Worm (Caenorhabditis elegans) whole organism, early embryonic: ENCODE results near the gene fezf-1.

ENCODE experiments used
- B0310.2 ChIP-seq: sonication (generic microtip); optimal IDR thresholded peaks from 2 replicates; lab custom pipeline; 2016; ENCODE audit warnings: mild to moderate bottlenecking, missing genetic modification characterization, missing compliant biosample characterization
- F13C5.2 ChIP-seq: sonication (generic microtip); optimal IDR thresholded peaks from 2 replicates; lab custom pipeline; 2017; ENCODE audit warnings: mild to moderate bottlenecking, missing genetic modification characterization, inconsistent platforms, missing compliant biosample characterization
- aly-1 ChIP-seq: sonication (generic microtip); optimal IDR thresholded peaks from 2 replicates; lab custom pipeline; 2016; ENCODE audit warnings: missing genetic modification characterization, missing compliant biosample characterization
- ama-1 ChIP-seq: fragments of 150-350 bp; optimal IDR thresholded peaks from 2 replicates; lab custom pipeline; 2014
- ceh-13 ChIP-seq: fragments of 200-800 bp; sonication (Bioruptor generic); optimal IDR thresholded peaks from 2 replicates; lab custom pipeline; 2018; ENCODE audit warnings: mild to moderate bottlenecking, missing genetic modification characterization, missing compliant biosample characterization
- ceh-36 ChIP-seq: sonication (generic microtip); optimal IDR thresholded peaks from 2 replicates; lab custom pipeline; 2016; ENCODE audit warnings: missing genetic modification characterization, inconsistent platforms, missing compliant biosample characterization
- ets-7 ChIP-seq: sonication (generic microtip); optimal IDR thresholded peaks from 2 replicates; lab custom pipeline; 2016; ENCODE audit warnings: missing genotype, missing genetic modification characterization, missing compliant biosample characterization
- flt-1 ChIP-seq: fragments of 200-800 bp; sonication (Bioruptor generic); IDR thresholded peaks from 2 replicates; pipeline ENCODE4 v1.3.6; 2022; ENCODE audit warnings: missing genetic modification characterization, missing compliant biosample characterization
- hmbx-1 ChIP-seq: sonication (generic microtip); optimal IDR thresholded peaks from 2 replicates; lab custom pipeline; 2016; ENCODE audit warnings: mild to moderate bottlenecking, missing genetic modification characterization, missing compliant biosample characterization
- hmg-4 ChIP-seq: fragments of 200-800 bp; sonication (Bioruptor generic); optimal IDR thresholded peaks from 2 replicates; lab custom pipeline; 2018; ENCODE audit warnings: mild to moderate bottlenecking, missing genetic modification characterization, missing compliant biosample characterization
- hnd-1 ChIP-seq: sonication (generic microtip); optimal IDR thresholded peaks from 2 replicates; lab custom pipeline; 2016; ENCODE audit warnings: missing genetic modification characterization, missing compliant biosample characterization
- pes-1 ChIP-seq: fragments of 200-800 bp; sonication (Bioruptor generic); IDR thresholded peaks from 2 replicates; pipeline ENCODE4 v1.3.6; 2022; ENCODE audit warnings: missing genetic modification reagents, missing genetic modification characterization, missing compliant biosample characterization
- scrt-1 ChIP-seq: fragments of 200-800 bp; sonication (Bioruptor generic); IDR thresholded peaks from 2 replicates; pipeline ENCODE4 v1.3.6; 2022; ENCODE audit warnings: missing genetic modification characterization, missing compliant biosample characterization
- sea-1 ChIP-seq: fragments of 200-800 bp; sonication (Bioruptor generic); conservative IDR thresholded peaks from 2 replicates; pipeline ENCODE4 v1.3.6; 2022; ENCODE audit warnings: missing genetic modification characterization, missing compliant biosample characterization
- tbx-11 ChIP-seq: fragments of 200-800 bp; sonication (Bioruptor generic); IDR thresholded peaks from 2 replicates; pipeline ENCODE4 v1.3.6; 2022; ENCODE audit warnings: missing genetic modification characterization, missing compliant biosample characterization
- tbx-37 ChIP-seq: fragments of 200-800 bp; sonication (Bioruptor generic); conservative IDR thresholded peaks from 2 replicates; pipeline ENCODE4 v1.3.6; 2022; ENCODE audit warnings: missing genetic modification reagents, missing genetic modification characterization, missing compliant biosample characterization
- tra-4 ChIP-seq: sonication (generic microtip); optimal IDR thresholded peaks from 2 replicates; lab custom pipeline; 2017; ENCODE audit warnings: missing genetic modification characterization, missing compliant biosample characterization

The fezf-1 gene

ce11 chrIV:13472011-13472410 lies 6.1 kb downstream of the fezf-1 start, which contains the start of the genes ttbk-8.1 and Y38H8A.4:
TSS of gene ttbk-8.1 (plus strand) at chrIV:13472311.
TSS of gene Y38H8A.4 (minus strand) at chrIV:13472376.
- TF ChIP-seq tbx-11 (no peak), aly-1 (tag; lab: Kevin White, UChicago) (no peak), hmg-4 (GFP tag; lab: Kevin White, UChicago) (no peak), tra-4 (tag; lab: Kevin White, UChicago) (no peak), B0310.2 (tag; lab: Kevin White, UChicago) (no peak), F13C5.2 (tag; lab: Kevin White, UChicago) (no peak), tbx-37 (no peak), ceh-13 (GFP tag; lab: Kevin White, UChicago) (no peak), flt-1 (GFP tag; lab: Robert Waterston, UW) (no peak), pes-1 (GFP tag; lab: Robert Waterston, UW) (no peak), hnd-1 (no peak), sea-1 (GFP tag; lab: Robert Waterston, UW) (no peak), ama-1 (no peak), hmbx-1 (tag; lab: Kevin White, UChicago) (no peak), ceh-36 (no peak), ets-7 (tag; lab: Kevin White, UChicago) (no peak), scrt-1 (GFP tag; lab: Robert Waterston, UW) (no peak)

- no peak for TF ChIP-seq ceh-36
- no peak for TF ChIP-seq tbx-37
- no peak for TF ChIP-seq scrt-1 (GFP tag; lab: Robert Waterston, UW)
- no peak for TF ChIP-seq ets-7 (tag; lab: Kevin White, UChicago)
- no peak for TF ChIP-seq B0310.2 (tag; lab: Kevin White, UChicago)
- TF ChIP-seq hnd-1: no peak
- no peak for TF ChIP-seq aly-1 (tag; lab: Kevin White, UChicago)
- TF ChIP-seq hmg-4 (GFP tag; lab: Kevin White, UChicago): no peak
- TF ChIP-seq flt-1 (GFP tag; lab: Robert Waterston, UW): no peak
- TF ChIP-seq tra-4 (tag; lab: Kevin White, UChicago): no peak
- no peak for TF ChIP-seq ceh-13 (GFP tag; lab: Kevin White, UChicago)
- no peak for TF ChIP-seq pes-1 (GFP tag; lab: Robert Waterston, UW)
- TF ChIP-seq ama-1: no peak
- TF ChIP-seq tbx-11: no peak
Observed at ce11 chrIV:13474132-13474531, 8.2 kb downstream of the fezf-1 start, which contains the start of gene Y38H8A.2. TSS of gene Y38H8A.2 (plus strand) at chrIV:13474432.

ce11 chrIV:13482469-13482868 lies 16.6 kb downstream of the fezf-1 start, which contains the start of gene Y38H8A.1:
TSS of gene Y38H8A.1 (plus strand) at chrIV:13482769.
- TF ChIP-seq ama-1 (no peak), ceh-13 (GFP tag; lab: Kevin White, UChicago) (no peak)

- no peak for TF ChIP-seq scrt-1 (GFP tag; lab: Robert Waterston, UW)
- no peak for TF ChIP-seq tbx-11
- no peak for TF ChIP-seq sea-1 (GFP tag; lab: Robert Waterston, UW)
- no peak for TF ChIP-seq hnd-1
- TF ChIP-seq hmg-4 (GFP tag; lab: Kevin White, UChicago): no peak
- TF ChIP-seq ceh-13 (GFP tag; lab: Kevin White, UChicago): no peak
- no peak for TF ChIP-seq tbx-37
- no peak for TF ChIP-seq ceh-36
Observed at ce11 chrIV:13483596-13483995, 17.7 kb downstream of the fezf-1 start.

ce11 chrIV:13487019-13487418 lies 21.1 kb downstream of the fezf-1 start:
- peak; percentile 68 for TF ChIP-seq pes-1 (GFP tag; lab: Robert Waterston, UW)
- TF ChIP-seq tbx-37: no peak

ce11 chrIV:13487596-13487995 lies 21.7 kb downstream of the fezf-1 start:
- TF ChIP-seq hnd-1: no peak

- no peak for TF ChIP-seq ceh-36
- TF ChIP-seq ceh-13 (GFP tag; lab: Kevin White, UChicago): no peak
- no peak for TF ChIP-seq tbx-37
- no peak for TF ChIP-seq ama-1
- no peak for TF ChIP-seq tra-4 (tag; lab: Kevin White, UChicago)
- TF ChIP-seq flt-1 (GFP tag; lab: Robert Waterston, UW): no peak
- TF ChIP-seq sea-1 (GFP tag; lab: Robert Waterston, UW): no peak
- TF ChIP-seq pes-1 (GFP tag; lab: Robert Waterston, UW): no peak
- no peak for TF ChIP-seq hmg-4 (GFP tag; lab: Kevin White, UChicago)
- no peak for TF ChIP-seq B0310.2 (tag; lab: Kevin White, UChicago)
- TF ChIP-seq ets-7 (tag; lab: Kevin White, UChicago): no peak
Observed at ce11 chrIV:13492271-13492670, 26.4 kb downstream of the fezf-1 start, which contains the start of gene Y45F10A.7. TSS of gene Y45F10A.7 (plus strand) at chrIV:13492571.

ce11 chrIV:13493719-13494118 lies 27.8 kb downstream of the fezf-1 start:
- TF ChIP-seq tbx-11 (no peak), scrt-1 (GFP tag; lab: Robert Waterston, UW) (no peak), aly-1 (tag; lab: Kevin White, UChicago) (no peak), tra-4 (tag; lab: Kevin White, UChicago) (no peak), hmg-4 (GFP tag; lab: Kevin White, UChicago) (no peak), ceh-13 (GFP tag; lab: Kevin White, UChicago) (no peak), B0310.2 (tag; lab: Kevin White, UChicago) (no peak), tbx-37 (no peak)
